Worm (Caenorhabditis elegans) whole organism, late embryonic: ENCODE measurements around the gene Y70C5C.1.

ENCODE experiments used
- C08G9.2 ChIP-seq: sonication (generic microtip); optimal IDR thresholded peaks from 2 replicates; lab custom pipeline; 2016; ENCODE audit warnings: mild to moderate bottlenecking, missing genetic modification characterization, moderate library complexity, missing compliant biosample characterization
- C38D4.7 ChIP-seq: fragments of 200-800 bp; sonication (Bioruptor generic); optimal IDR thresholded peaks from 2 replicates; lab custom pipeline; 2018; ENCODE audit warnings: mild to moderate bottlenecking, missing genetic modification characterization, moderate library complexity, missing compliant biosample characterization
- K02D7.2 ChIP-seq: sonication (generic microtip); optimal IDR thresholded peaks from 2 replicates; lab custom pipeline; 2017; ENCODE audit warnings: mild to moderate bottlenecking, missing genetic modification characterization, missing compliant biosample characterization
- T23F11.4 ChIP-seq: fragments of 200-800 bp; sonication (Bioruptor generic); optimal IDR thresholded peaks from 2 replicates; lab custom pipeline; 2018; ENCODE audit warnings: mild to moderate bottlenecking, missing genetic modification characterization, missing compliant biosample characterization
- ahr-1 ChIP-seq: sonication (generic microtip); optimal IDR thresholded peaks from 2 replicates; lab custom pipeline; 2016; ENCODE audit warnings: missing genetic modification characterization, missing compliant biosample characterization
- ama-1 ChIP-seq: fragments of 150-350 bp; optimal IDR thresholded peaks from 2 replicates; lab custom pipeline; 2014
- ceh-14 ChIP-seq: sonication (generic microtip); optimal IDR thresholded peaks from 2 replicates; lab custom pipeline; 2016; ENCODE audit warnings: missing genotype, missing genetic modification characterization, missing compliant biosample characterization
- ceh-18 ChIP-seq: sonication (generic microtip); optimal IDR thresholded peaks from 2 replicates; lab custom pipeline; 2016; ENCODE audit warnings: missing genetic modification characterization, missing compliant biosample characterization
- ceh-2 ChIP-seq: sonication (generic microtip); optimal IDR thresholded peaks from 2 replicates; lab custom pipeline; 2016; ENCODE audit warnings: missing genotype, missing genetic modification characterization, missing compliant biosample characterization
- ceh-22 ChIP-seq: sonication (generic microtip); optimal IDR thresholded peaks from 2 replicates; lab custom pipeline; 2017; ENCODE audit warnings: missing biosample characterization, missing genetic modification characterization
- ceh-34 ChIP-seq: sonication (generic microtip); optimal IDR thresholded peaks from 2 replicates; lab custom pipeline; 2016; ENCODE audit warnings: mild to moderate bottlenecking, missing genetic modification characterization, missing compliant biosample characterization
- ceh-45 ChIP-seq: fragments of 200-800 bp; sonication (Bioruptor generic); IDR thresholded peaks from 2 replicates; pipeline ENCODE4 v1.3.6; 2022; ENCODE audit warnings: missing genetic modification reagents, missing genetic modification characterization, missing compliant biosample characterization
- ceh-48 ChIP-seq: sonication (generic microtip); optimal IDR thresholded peaks from 2 replicates; lab custom pipeline; 2016; ENCODE audit warnings: missing genetic modification characterization, inconsistent platforms, missing compliant biosample characterization
- ceh-6 ChIP-seq: fragments of 200-800 bp; sonication (Bioruptor generic); optimal IDR thresholded peaks from 2 replicates; lab custom pipeline; 2018; ENCODE audit warnings: mild to moderate bottlenecking, missing genetic modification characterization, missing compliant biosample characterization
- che-1 ChIP-seq: sonication (generic microtip); optimal IDR thresholded peaks from 2 replicates; lab custom pipeline; 2016; ENCODE audit warnings: mild to moderate bottlenecking, missing genetic modification characterization, missing compliant biosample characterization
- elt-2 ChIP-seq: sonication (generic microtip); optimal IDR thresholded peaks from 2 replicates; lab custom pipeline; 2016; ENCODE audit warnings: missing genetic modification reagents, missing genetic modification characterization, missing compliant biosample characterization
- eyg-1 ChIP-seq: sonication (generic microtip); optimal IDR thresholded peaks from 2 replicates; lab custom pipeline; 2016; ENCODE audit warnings: missing genotype, missing genetic modification characterization, missing compliant biosample characterization
- fax-1 ChIP-seq: sonication (generic microtip); optimal IDR thresholded peaks from 2 replicates; lab custom pipeline; 2016; ENCODE audit warnings: missing genotype, missing genetic modification characterization, missing compliant biosample characterization
- fkh-10 ChIP-seq: fragments of 150-350 bp; optimal IDR thresholded peaks from 2 replicates; lab custom pipeline; 2014; ENCODE audit warnings: missing biosample characterization, missing genetic modification reagents, missing genetic modification characterization
- fkh-6 ChIP-seq: sonication (generic microtip); optimal IDR thresholded peaks from 2 replicates; lab custom pipeline; 2016; ENCODE audit warnings: missing genetic modification characterization, missing compliant biosample characterization
- gmeb-2 ChIP-seq: sonication (generic microtip); optimal IDR thresholded peaks from 2 replicates; lab custom pipeline; 2016; ENCODE audit warnings: missing genetic modification characterization, inconsistent platforms, missing compliant biosample characterization
- hlh-30 ChIP-seq: sonication (generic microtip); optimal IDR thresholded peaks from 2 replicates; lab custom pipeline; 2017; ENCODE audit warnings: antibody characterized with exemption, missing genetic modification characterization, missing compliant biosample characterization; ENCODE audit not compliant: insufficient read depth
- hlh-6 ChIP-seq: sonication (generic microtip); optimal IDR thresholded peaks from 2 replicates; lab custom pipeline; 2016; ENCODE audit warnings: missing genotype, missing genetic modification characterization, missing compliant biosample characterization
- hlh-8 ChIP-seq: sonication (generic microtip); optimal IDR thresholded peaks from 2 replicates; lab custom pipeline; 2016; ENCODE audit warnings: missing genotype, missing genetic modification characterization, missing compliant biosample characterization
- lim-6 ChIP-seq: sonication (generic microtip); optimal IDR thresholded peaks from 2 replicates; lab custom pipeline; 2016; ENCODE audit warnings: missing genetic modification characterization, missing compliant biosample characterization
- lin-11 ChIP-seq: fragments of 200-800 bp; sonication (Bioruptor generic); optimal IDR thresholded peaks from 2 replicates; lab custom pipeline; 2018; ENCODE audit warnings: mild to moderate bottlenecking, missing genetic modification characterization, missing compliant biosample characterization
- madf-2 ChIP-seq: sonication (generic microtip); optimal IDR thresholded peaks from 2 replicates; lab custom pipeline; 2017; ENCODE audit warnings: missing genetic modification characterization, missing compliant biosample characterization
- nfya-1 ChIP-seq: sonication (generic microtip); optimal IDR thresholded peaks from 2 replicates; lab custom pipeline; 2017; ENCODE audit warnings: missing genetic modification characterization, mild to moderate bottlenecking, missing compliant biosample characterization, antibody characterized with exemption, moderate library complexity
- nhr-11 ChIP-seq: fragments of 150-350 bp; optimal IDR thresholded peaks from 2 replicates; lab custom pipeline; 2014; ENCODE audit warnings: missing biosample characterization, missing genetic modification characterization
- npax-4 ChIP-seq: sonication (generic microtip); optimal IDR thresholded peaks from 2 replicates; lab custom pipeline; 2016; ENCODE audit warnings: missing genetic modification characterization, missing compliant biosample characterization
- odd-2 ChIP-seq: sonication (generic microtip); optimal IDR thresholded peaks from 2 replicates; lab custom pipeline; 2017; ENCODE audit warnings: antibody characterized with exemption, mild to moderate bottlenecking, missing genetic modification characterization, missing compliant biosample characterization
- pat-9 ChIP-seq: fragments of 200-800 bp; sonication (Bioruptor generic); optimal IDR thresholded peaks from 2 replicates; lab custom pipeline; 2018; ENCODE audit warnings: mild to moderate bottlenecking, missing genetic modification characterization, moderate library complexity, missing compliant biosample characterization
- pax-1 ChIP-seq: fragments of 150-350 bp; optimal IDR thresholded peaks from 2 replicates; lab custom pipeline; 2014; ENCODE audit warnings: missing biosample characterization, missing genetic modification characterization
- pha-4 ChIP-seq: fragments of 150-350 bp; optimal IDR thresholded peaks from 2 replicates; lab custom pipeline; 2018; ENCODE audit warnings: missing biosample characterization, missing genetic modification reagents, missing genetic modification characterization
- rnt-1 ChIP-seq: sonication (generic microtip); optimal IDR thresholded peaks from 2 replicates; lab custom pipeline; 2016; ENCODE audit warnings: missing genetic modification characterization, missing compliant biosample characterization
- sdc-2 ChIP-seq: sonication (generic microtip); optimal IDR thresholded peaks from 2 replicates; lab custom pipeline; 2016; ENCODE audit warnings: missing genotype, missing genetic modification characterization, missing compliant biosample characterization
- sox-2 ChIP-seq: fragments of 200-800 bp; sonication (Bioruptor generic); IDR thresholded peaks from 2 replicates; pipeline ENCODE4 v1.3.6; 2022; ENCODE audit warnings: missing genetic modification reagents, missing genetic modification characterization, missing compliant biosample characterization
- syd-9 ChIP-seq: sonication (generic microtip); optimal IDR thresholded peaks from 2 replicates; lab custom pipeline; 2016; ENCODE audit warnings: mild to moderate bottlenecking, missing genetic modification characterization, moderate library complexity, missing compliant biosample characterization
- tbx-2 ChIP-seq: sonication (generic microtip); optimal IDR thresholded peaks from 2 replicates; lab custom pipeline; 2016; ENCODE audit warnings: missing genetic modification characterization, missing compliant biosample characterization
- ttx-3 ChIP-seq: sonication (generic microtip); optimal IDR thresholded peaks from 2 replicates; lab custom pipeline; 2016; ENCODE audit warnings: missing genetic modification reagents, missing genetic modification characterization, missing compliant biosample characterization
- unc-55 ChIP-seq: sonication (generic microtip); optimal IDR thresholded peaks from 2 replicates; lab custom pipeline; 2017; ENCODE audit warnings: missing biosample characterization, missing genetic modification reagents, missing genetic modification characterization
- zip-5 ChIP-seq: sonication (generic microtip); optimal IDR thresholded peaks from 2 replicates; lab custom pipeline; 2016; ENCODE audit warnings: missing genetic modification characterization, missing compliant biosample characterization

Y70C5C.1 gene

ce11 chrV:16693732-16694131 lies 6.3 kb upstream of the Y70C5C.1 start, which contains the start of gene srw-42:
srw-42 (minus strand) TSS chrV:16693832.
- TF ChIP-seq madf-2 (tag; lab: Kevin White, UChicago), result no peak
- TF ChIP-seq, all 69 proteins: peak for 0

ce11 chrV:16694538-16694937 lies 5.5 kb upstream of the Y70C5C.1 start, which contains the start of gene srz-101:
srz-101 (plus strand) TSS chrV:16694838.
- TF ChIP-seq lim-6 (tag; lab: Kevin White, UChicago) (no peak), ceh-6 (GFP tag; lab: Kevin White, UChicago) (no peak), rnt-1 (tag; lab: Kevin White, UChicago) (no peak), ceh-34 (tag; lab: Kevin White, UChicago) (no peak), pha-4 (tag; lab: Kevin White, UChicago) (no peak), C38D4.7 (GFP tag; lab: Kevin White, UChicago) (no peak), hlh-30 (tag; lab: Kevin White, UChicago) (no peak), odd-2 (no peak), lin-11 (no peak), T23F11.4 (GFP tag; lab: Kevin White, UChicago) (no peak), nhr-11 (tag; lab: Kevin White, UChicago) (no peak), sox-2 (GFP tag; lab: Robert Waterston, UW) (no peak), npax-4 (tag; lab: Kevin White, UChicago) (no peak), fkh-10 (GFP tag; lab: Kevin White, UChicago) (no peak)

ce11 chrV:16695499-16695898 lies 4.5 kb upstream of the Y70C5C.1 start:
- TF ChIP-seq elt-2 (no peak), hlh-8 (no peak), pha-4 (tag; lab: Kevin White, UChicago) (no peak), tbx-2 (tag; lab: Kevin White, UChicago) (no peak), zip-5 (tag; lab: Kevin White, UChicago) (no peak), K02D7.2 (tag; lab: Kevin White, UChicago) (no peak), fkh-10 (GFP tag; lab: Kevin White, UChicago) (no peak), ahr-1 (tag; lab: Kevin White, UChicago) (no peak), lin-11 (no peak), ceh-45 (GFP tag; lab: Robert Waterston, UW) (no peak), ceh-2 (tag; lab: Kevin White, UChicago) (no peak), C08G9.2 (tag; lab: Kevin White, UChicago) (no peak), pat-9 (no peak), che-1 (tag; lab: Kevin White, UChicago) (no peak), ama-1 (no peak), fkh-6 (tag; lab: Kevin White, UChicago) (no peak), hlh-6 (no peak), T23F11.4 (GFP tag; lab: Kevin White, UChicago) (no peak), unc-55 (GFP tag; lab: Kevin White, UChicago) (no peak)

ce11 chrV:16697178-16697577 lies 2.8 kb upstream of the Y70C5C.1 start, which contains the start of gene srw-41:
srw-41 (plus strand) TSS chrV:16697478.
- no peak for TF ChIP-seq ceh-34 (tag; lab: Kevin White, UChicago)
- no peak for TF ChIP-seq C08G9.2 (tag; lab: Kevin White, UChicago)
- no peak for TF ChIP-seq gmeb-2 (tag; lab: Kevin White, UChicago)
- no peak for TF ChIP-seq nfya-1 (tag; lab: Kevin White, UChicago)
- no peak for TF ChIP-seq ceh-14
- TF ChIP-seq che-1 (tag; lab: Kevin White, UChicago), result no peak
- no peak for TF ChIP-seq tbx-2 (tag; lab: Kevin White, UChicago)
- no peak for TF ChIP-seq ceh-18
- TF ChIP-seq ceh-48 (tag; lab: Kevin White, UChicago), result no peak
- TF ChIP-seq pax-1, result no peak
- TF ChIP-seq pha-4 (tag; lab: Kevin White, UChicago), result no peak
- TF ChIP-seq syd-9, result no peak
- no peak for TF ChIP-seq sdc-2 (tag; lab: Kevin White, UChicago)
- TF ChIP-seq fax-1 (tag; lab: Kevin White, UChicago), result no peak
- no peak for TF ChIP-seq eyg-1 (tag; lab: Kevin White, UChicago)
- TF ChIP-seq ceh-45 (GFP tag; lab: Robert Waterston, UW), result no peak
- no peak for TF ChIP-seq T23F11.4 (GFP tag; lab: Kevin White, UChicago)
- no peak for TF ChIP-seq ceh-22 (tag; lab: Kevin White, UChicago)
- TF ChIP-seq ttx-3, result no peak
- TF ChIP-seq hlh-8, result no peak
